Worm (Caenorhabditis elegans): ENCODE measurements around the gene C04C11.25.

The C04C11.25 gene

DNA sequence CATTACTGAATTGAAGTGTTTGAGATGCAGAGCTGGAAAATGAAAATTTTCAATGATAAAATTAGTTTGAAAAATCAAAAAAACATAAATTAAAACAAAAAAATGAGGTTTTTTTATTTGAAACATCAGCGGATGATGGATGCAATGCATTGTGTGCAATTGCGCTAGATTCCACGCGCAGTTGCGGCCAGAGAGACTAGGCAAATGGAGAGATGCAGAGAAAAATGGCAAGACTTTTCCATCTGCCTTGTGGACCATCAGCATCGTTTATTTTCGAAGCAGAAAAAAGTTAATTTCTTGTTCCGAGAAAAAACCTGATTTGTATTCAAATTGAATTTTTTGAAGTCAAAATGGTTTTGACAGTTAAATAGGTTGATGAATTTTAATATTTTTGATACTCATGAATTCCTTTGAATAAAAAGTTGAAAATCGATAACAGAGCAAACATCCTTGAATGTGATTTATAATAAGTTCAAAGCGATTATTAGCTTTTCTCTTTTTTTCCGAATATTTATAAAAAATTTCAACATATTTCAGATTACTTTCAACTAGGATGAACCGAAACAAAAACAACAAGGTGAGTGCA, 19.4 kb downstream of the C04C11.25 start, which contains the start of the genes C31E10.5 and C31E10.6 (continued):
- TF ChIP-seq fos-1 (tag; optimal IDR thresholded peaks at IDR 0.05) (peak; percentile 34), elt-3 (tag; optimal IDR thresholded peaks at IDR 0.05) (no peak), nhr-23 (tag; optimal IDR thresholded peaks at IDR 0.05) (no peak), nhr-6 (tag; optimal IDR thresholded peaks at IDR 0.05) (no peak), zag-1 (tag; optimal IDR thresholded peaks at IDR 0.05) (no peak), ceh-82 (tag; optimal IDR thresholded peaks at IDR 0.05) (no peak), lin-39 (tag; optimal IDR thresholded peaks at IDR 0.05) (no peak), nhr-237 (tag; optimal IDR thresholded peaks at IDR 0.05) (no peak), nhr-12 (tag; optimal IDR thresholded peaks at IDR 0.05) (no peak), mbf-1 (tag; optimal IDR thresholded peaks at IDR 0.05) (no peak), ztf-11 (tag; optimal IDR thresholded peaks at IDR 0.05) (no peak), sma-3 (GFP tag; optimal IDR thresholded peaks at IDR 0.05) (peak; percentile 19), nhr-11 (tag; optimal IDR thresholded peaks at IDR 0.05) (no peak)

DNA sequence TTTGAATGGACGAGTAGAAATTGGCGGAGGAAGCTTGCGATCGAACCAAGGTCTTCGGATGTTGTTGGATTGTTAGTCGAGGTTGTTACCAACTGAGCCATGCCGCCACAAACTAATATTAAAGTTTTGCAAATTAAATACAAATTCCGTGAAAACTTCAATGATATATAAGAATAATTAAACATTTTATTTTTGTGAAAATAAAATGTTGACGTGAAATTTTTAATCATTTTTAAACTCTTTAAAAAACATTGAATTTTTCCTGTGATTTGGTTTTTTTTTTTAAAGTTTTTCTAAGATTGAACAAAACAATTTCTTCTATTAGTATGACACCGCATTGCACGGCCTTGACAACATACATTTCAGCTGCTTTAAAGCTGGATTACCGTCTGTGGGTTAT, 24.6 kb downstream of the C04C11.25 start, which contains the start of gene C31E10.11:
Gene C31E10.11 (minus strand): TSS at position 101 of the 400 bp plus-strand sequence.
- TF ChIP-seq nhr-129 (tag; optimal IDR thresholded peaks at IDR 0.05) (no peak), mdl-1 (tag; optimal IDR thresholded peaks at IDR 0.05) (no peak), elt-1 (tag; optimal IDR thresholded peaks at IDR 0.05) (no peak), lin-11 (tag; optimal IDR thresholded peaks at IDR 0.05) (no peak), lin-39 (tag; optimal IDR thresholded peaks at IDR 0.05) (no peak), ceh-16 (tag; optimal IDR thresholded peaks at IDR 0.05) (no peak), mbf-1 (tag; optimal IDR thresholded peaks at IDR 0.05) (no peak), dmd-4 (tag; optimal IDR thresholded peaks at IDR 0.05) (no peak), sma-3 (GFP tag; optimal IDR thresholded peaks at IDR 0.05) (no peak)

- TF ChIP-seq fos-1 (tag; optimal IDR thresholded peaks at IDR 0.05) (no peak), lin-13 (GFP tag; optimal IDR thresholded peaks at IDR 0.05) (no peak), elt-3 (tag; optimal IDR thresholded peaks at IDR 0.05) (no peak), F13H6.1 (tag; optimal IDR thresholded peaks at IDR 0.05) (no peak), ama-1 (optimal IDR thresholded peaks at IDR 0.05) (no peak), unc-62 (GFP tag; optimal IDR thresholded peaks at IDR 0.05) (no peak), alr-1 (tag; optimal IDR thresholded peaks at IDR 0.05) (no peak)
Measured at ce11 chrX:13986307-13986706, 29.0 kb downstream of the C04C11.25 start, which contains the start of gene irld-24. Gene irld-24, plus strand, starts transcription at chrX:13986607.

DNA sequence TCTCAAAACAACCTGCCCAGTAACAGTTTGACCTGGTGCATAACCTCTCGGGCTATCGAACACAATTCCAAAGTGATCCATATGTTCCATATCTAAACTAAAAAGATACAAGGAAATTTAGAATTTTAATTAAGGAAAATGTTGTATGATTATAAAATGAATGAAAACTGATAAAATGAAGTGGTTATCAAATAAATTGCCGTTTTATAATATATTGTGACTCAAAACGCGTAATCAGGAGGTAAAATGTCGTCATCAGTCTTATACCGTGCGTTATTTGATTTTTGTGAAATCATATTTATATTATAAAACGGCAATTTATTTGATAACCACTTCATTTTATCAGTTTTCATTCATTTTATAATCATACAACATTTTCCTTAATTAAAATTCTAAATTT, 34.8 kb downstream of the C04C11.25 start, which contains the start of gene arrd-24:
Gene arrd-24 (minus strand): TSS at position 101 of the 400 bp plus-strand sequence.
- peak; percentile 12 for TF ChIP-seq fos-1 (tag; optimal IDR thresholded peaks at IDR 0.05)

DNA sequence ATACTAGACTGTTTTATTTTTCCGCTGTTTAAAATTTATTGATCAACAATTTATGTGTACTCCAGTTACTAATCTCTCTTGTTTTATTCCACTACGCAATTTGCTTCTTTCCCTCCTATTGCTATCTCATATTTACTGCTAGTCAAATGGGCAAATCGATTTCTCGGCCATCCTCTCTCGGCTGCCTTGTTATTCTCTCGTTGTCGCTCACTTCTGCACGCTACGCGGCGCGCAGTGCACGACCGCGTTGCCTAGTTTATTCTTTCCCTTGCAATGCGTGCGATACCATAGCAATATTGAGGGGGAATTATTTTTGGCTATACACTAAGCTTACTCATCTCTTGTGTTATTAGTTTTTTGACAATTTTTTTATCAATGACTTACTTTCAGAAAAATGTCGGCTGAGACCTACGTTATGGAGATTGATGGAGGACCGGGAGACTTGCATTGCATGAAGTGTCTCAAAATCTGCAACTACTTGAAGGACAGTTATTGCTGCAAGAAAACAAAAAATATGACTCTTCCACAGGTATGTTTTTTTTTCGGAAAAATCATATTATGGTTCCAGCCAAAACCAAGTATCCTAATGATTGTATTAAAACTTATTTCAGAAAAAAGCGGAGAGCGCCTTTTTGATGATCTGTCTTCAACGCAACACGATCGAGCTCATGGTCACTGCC, 37.7 kb downstream of the C04C11.25 start, which contains the start of gene F48F7.6:
Gene F48F7.6 (plus strand): TSS at position 391 of the 680 bp plus-strand sequence.
- peak; percentile 16 for TF ChIP-seq fos-1 (tag; optimal IDR thresholded peaks at IDR 0.05)
- TF ChIP-seq sma-3 (GFP tag; optimal IDR thresholded peaks at IDR 0.05): no peak
- TF ChIP-seq crh-2 (tag; optimal IDR thresholded peaks at IDR 0.05): peak; percentile 28
- no peak for TF ChIP-seq egl-27 (tag; optimal IDR thresholded peaks at IDR 0.05)
- TF ChIP-seq sem-4 (tag; optimal IDR thresholded peaks at IDR 0.05): peak; percentile 8
- peak in 1 of 2 experiments; percentile 54 for TF ChIP-seq lsy-2 (tag; optimal IDR thresholded peaks at IDR 0.05)
- TF ChIP-seq ama-1 (optimal IDR thresholded peaks at IDR 0.05): peak; percentile 1
- peak; percentile 8 for TF ChIP-seq ztf-4 (tag; optimal IDR thresholded peaks at IDR 0.05)
- peak; percentile 36 for TF ChIP-seq lin-11 (tag; optimal IDR thresholded peaks at IDR 0.05)
- TF ChIP-seq F13H6.1 (tag; optimal IDR thresholded peaks at IDR 0.05): peak; percentile 2
- TF ChIP-seq unc-55 (GFP tag; optimal IDR thresholded peaks at IDR 0.05): peak; percentile 35
- peak; percentile 75 for TF ChIP-seq nhr-129 (tag; optimal IDR thresholded peaks at IDR 0.05)
- peak; percentile 13 for TF ChIP-seq snpc-4 (tag; optimal IDR thresholded peaks at IDR 0.05)
- TF ChIP-seq C34F6.9 (tag; optimal IDR thresholded peaks at IDR 0.05): peak; percentile 67
- no peak for TF ChIP-seq ZK546.5 (tag; optimal IDR thresholded peaks at IDR 0.05)
- peak in 1 of 2 experiments; percentile 34 for TF ChIP-seq mdl-1 (tag; optimal IDR thresholded peaks at IDR 0.05)
- TF ChIP-seq ztf-1 (GFP tag; conservative IDR thresholded peaks at IDR 0.05): no peak
- TF ChIP-seq gmeb-1 (tag; optimal IDR thresholded peaks at IDR 0.05): peak; percentile 14

Data from whole organism, L2 larva.